Worm (Caenorhabditis elegans) whole organism, L4 larva: ENCODE results near the gene C05D12.2.

ENCODE experiments used
- F10B5.3 ChIP-seq: sonication (generic microtip); optimal IDR thresholded peaks from 2 replicates; lab custom pipeline; 2016; ENCODE audit warnings: mild to moderate bottlenecking, missing genetic modification characterization, missing compliant biosample characterization
- F44E2.7 ChIP-seq: fragments of 200-800 bp; sonication (Bioruptor generic); IDR thresholded peaks from 2 replicates; pipeline ENCODE4 v2.1.2; 2022; ENCODE audit warnings: missing genetic modification characterization, missing compliant biosample characterization
- Y105C5A.15 ChIP-seq: fragments of 200-800 bp; sonication (Bioruptor generic); IDR thresholded peaks from 2 replicates; pipeline ENCODE4 v1.3.6; 2022; ENCODE audit warnings: missing genetic modification characterization, missing compliant biosample characterization
- Y5F2A.4 ChIP-seq: fragments of 200-800 bp; sonication (Bioruptor generic); optimal IDR thresholded peaks from 2 replicates; lab custom pipeline; 2018; ENCODE audit warnings: mild to moderate bottlenecking, missing genetic modification characterization, missing compliant biosample characterization
- aha-1 ChIP-seq: fragments of 150-350 bp; peaks from one replicate; lab custom pipeline; 2014; ENCODE audit warnings: missing biosample characterization, missing genetic modification characterization
- attf-4 ChIP-seq: sonication (generic microtip); optimal IDR thresholded peaks from 3 replicates; lab custom pipeline; 2017; ENCODE audit warnings: missing biosample characterization, missing genetic modification characterization
- ceh-28 ChIP-seq: fragments of 150-350 bp; optimal IDR thresholded peaks from 2 replicates; lab custom pipeline; 2014; ENCODE audit warnings: missing biosample characterization, missing genetic modification reagents, missing genetic modification characterization
- ceh-32 ChIP-seq: sonication (generic microtip); optimal IDR thresholded peaks from 2 replicates; lab custom pipeline; 2016; ENCODE audit warnings: mild to moderate bottlenecking, missing genetic modification characterization, missing compliant biosample characterization; ENCODE audit not compliant: poor library complexity
- ces-1 ChIP-seq: fragments of 150-350 bp; sonication (generic microtip); optimal IDR thresholded peaks from 4 replicates; lab custom pipeline; 2014; ENCODE audit warnings: missing biosample characterization, missing genetic modification reagents, missing genetic modification characterization
- cey-2 ChIP-seq: sonication (generic microtip); optimal IDR thresholded peaks from 3 replicates; lab custom pipeline; 2017; ENCODE audit warnings: missing genetic modification characterization, mild to moderate bottlenecking, missing compliant biosample characterization, antibody characterized with exemption, borderline replicate concordance; ENCODE audit not compliant: insufficient read depth
- ctbp-1 ChIP-seq: fragments of 200-800 bp; sonication (Bioruptor generic); IDR thresholded peaks from 2 replicates; pipeline ENCODE4 v1.3.6; 2022; ENCODE audit warnings: missing genetic modification reagents, missing genetic modification characterization, missing compliant biosample characterization
- daf-19 ChIP-seq: fragments of 200-800 bp; sonication (Bioruptor generic); conservative IDR thresholded peaks from 2 replicates; pipeline ENCODE4 v1.3.6; 2022; ENCODE audit warnings: missing genetic modification characterization, missing compliant biosample characterization
- dmd-6 ChIP-seq: fragments of 200-800 bp; sonication (Bioruptor generic); IDR thresholded peaks from 2 replicates; pipeline ENCODE4 v1.3.6; 2022; ENCODE audit warnings: missing genetic modification reagents, missing genetic modification characterization, missing compliant biosample characterization
- dve-1 ChIP-seq: sonication (generic microtip); optimal IDR thresholded peaks from 2 replicates; lab custom pipeline; 2017; ENCODE audit warnings: antibody characterized with exemption, mild to moderate bottlenecking, missing genetic modification characterization, missing compliant biosample characterization; ENCODE audit not compliant: insufficient read depth
- egl-43 ChIP-seq: fragments of 200-800 bp; sonication (Bioruptor generic); IDR thresholded peaks from 2 replicates; pipeline ENCODE4 v1.3.6; 2022; ENCODE audit warnings: missing genetic modification reagents, missing genetic modification characterization, missing compliant biosample characterization
- fos-1 ChIP-seq: fragments of 150-350 bp; optimal IDR thresholded peaks from 2 replicates; lab custom pipeline; 2014; ENCODE audit warnings: missing biosample characterization, missing genetic modification characterization
- hif-1 ChIP-seq, 2 experiments: sonication (generic microtip); optimal IDR thresholded peaks; 2 replicates each; lab custom pipeline; 2016 to 2017; ENCODE audit warnings: missing compliant biosample characterization in 2 of 2, missing genetic modification characterization in 2 of 2, missing genetic modification reagents in 2 of 2, missing genotype in 2 of 2, mild to moderate bottlenecking in 1 of 2
- hlh-11 ChIP-seq: fragments of 200-800 bp; sonication (Bioruptor generic); optimal IDR thresholded peaks from 2 replicates; lab custom pipeline; 2018; ENCODE audit warnings: mild to moderate bottlenecking, missing genetic modification characterization, missing compliant biosample characterization
- hlh-30 ChIP-seq: sonication (generic microtip); optimal IDR thresholded peaks from 2 replicates; lab custom pipeline; 2017; ENCODE audit warnings: antibody characterized with exemption, mild to moderate bottlenecking, missing genetic modification characterization, missing compliant biosample characterization; ENCODE audit not compliant: insufficient read depth
- lin-1 ChIP-seq: fragments of 200-800 bp; sonication (Bioruptor generic); IDR thresholded peaks from 2 replicates; pipeline ENCODE4 v1.3.6; 2022; ENCODE audit warnings: missing genetic modification reagents, missing genetic modification characterization, missing compliant biosample characterization
- lin-38 ChIP-seq: fragments of 200-800 bp; sonication (Bioruptor generic); IDR thresholded peaks from 2 replicates; pipeline ENCODE4 v1.3.6; 2022; ENCODE audit warnings: missing genetic modification reagents, missing genetic modification characterization, missing compliant biosample characterization
- madf-5 ChIP-seq, 2 experiments: fragments of 200-800 bp; sonication (Bioruptor generic); IDR thresholded peaks; 2 replicates each; pipeline ENCODE4 v1.3.6; 2022; ENCODE audit warnings: missing compliant biosample characterization in 2 of 2, missing genetic modification characterization in 2 of 2
- mdt-29 ChIP-seq: fragments of 200-800 bp; sonication (Bioruptor generic); IDR thresholded peaks from 2 replicates; pipeline ENCODE4 v1.3.6; 2022; ENCODE audit warnings: missing genetic modification reagents, missing genetic modification characterization, missing compliant biosample characterization
- mep-1 ChIP-seq: fragments of 150-350 bp; sonication (generic microtip); optimal IDR thresholded peaks from 3 replicates; lab custom pipeline; 2014; ENCODE audit warnings: missing biosample characterization, missing genetic modification characterization
- mxl-3 ChIP-seq: fragments of 200-800 bp; sonication (Bioruptor generic); optimal IDR thresholded peaks from 2 replicates; lab custom pipeline; 2018; ENCODE audit warnings: mild to moderate bottlenecking, missing genetic modification characterization, missing compliant biosample characterization
- nhr-10 ChIP-seq: fragments of 150-350 bp; optimal IDR thresholded peaks from 2 replicates; lab custom pipeline; 2014; ENCODE audit warnings: missing biosample characterization, missing genetic modification characterization
- nhr-11 ChIP-seq: fragments of 150-350 bp; optimal IDR thresholded peaks from 2 replicates; lab custom pipeline; 2014; ENCODE audit warnings: missing biosample characterization, missing genetic modification characterization
- nhr-28 ChIP-seq: fragments of 150-350 bp; optimal IDR thresholded peaks from 2 replicates; lab custom pipeline; 2014; ENCODE audit warnings: missing biosample characterization, missing genetic modification characterization
- nhr-77 ChIP-seq: fragments of 150-350 bp; optimal IDR thresholded peaks from 2 replicates; lab custom pipeline; 2014; ENCODE audit warnings: missing biosample characterization, missing genetic modification characterization
- pha-4 ChIP-seq, 2 experiments: fragments of 150-350 bp in 1 of 2; fragments of 200-800 bp in 1 of 2; sonication (Bioruptor generic) in 1 of 2; IDR thresholded peaks in 1 of 2; optimal IDR thresholded peaks in 1 of 2; 2 replicates each; pipeline versions ENCODE4 v1.3.6 to Lab custom; 2014 to 2022; ENCODE audit warnings: missing genetic modification characterization in 2 of 2, missing genetic modification reagents in 2 of 2, missing biosample characterization in 1 of 2, missing compliant biosample characterization in 1 of 2
- pqm-1 ChIP-seq: sonication (generic microtip); optimal IDR thresholded peaks from 2 replicates; lab custom pipeline; 2017; ENCODE audit warnings: missing biosample characterization, missing genetic modification characterization
- saeg-2 ChIP-seq: fragments of 200-800 bp; sonication (Bioruptor generic); IDR thresholded peaks from 2 replicates; pipeline ENCODE4 v1.3.6; 2022; ENCODE audit warnings: missing genetic modification reagents, missing genetic modification characterization, missing compliant biosample characterization
- set-16 ChIP-seq: fragments of 200-800 bp; sonication (Bioruptor generic); IDR thresholded peaks from 2 replicates; pipeline ENCODE4 v1.3.6; 2022; ENCODE audit warnings: missing genetic modification reagents, missing genetic modification characterization, missing compliant biosample characterization
- snpc-1.2 ChIP-seq: fragments of 200-800 bp; sonication (Bioruptor generic); IDR thresholded peaks from 2 replicates; pipeline ENCODE4 v1.3.6; 2022; ENCODE audit warnings: missing genetic modification reagents, missing genetic modification characterization, missing compliant biosample characterization
- snpc-4 ChIP-seq: fragments of 150-350 bp; optimal IDR thresholded peaks from 2 replicates; lab custom pipeline; 2014; ENCODE audit warnings: missing biosample characterization, missing genetic modification characterization
- tag-97 ChIP-seq: fragments of 200-800 bp; sonication (Bioruptor generic); IDR thresholded peaks from 2 replicates; pipeline ENCODE4 v1.3.6; 2022; ENCODE audit warnings: missing genetic modification characterization, missing compliant biosample characterization
- tra-1 ChIP-seq: fragments of 200-800 bp; sonication (Bioruptor generic); IDR thresholded peaks from 2 replicates; pipeline ENCODE4 v1.3.6; 2022; ENCODE audit warnings: missing genetic modification reagents, missing genetic modification characterization, missing compliant biosample characterization
- unc-39 ChIP-seq: sonication (generic microtip); optimal IDR thresholded peaks from 2 replicates; lab custom pipeline; 2017; ENCODE audit warnings: missing biosample characterization, missing genetic modification characterization
- unc-62 ChIP-seq, 3 experiments: fragments of 150-350 bp in 1 of 3; sonication (generic microtip); optimal IDR thresholded peaks in 2 of 3; peaks in 1 of 3; 1 replicate in 1 of 3; 2 replicates in 2 of 3; lab custom pipeline; 2014 to 2017; ENCODE audit warnings: missing biosample characterization in 3 of 3, missing genetic modification characterization in 3 of 3, missing genetic modification reagents in 3 of 3, missing genotype in 1 of 3
- zfp-2 ChIP-seq: sonication (generic microtip); optimal IDR thresholded peaks from 2 replicates; lab custom pipeline; 2016; ENCODE audit warnings: mild to moderate bottlenecking, missing genetic modification characterization, missing compliant biosample characterization
- ztf-11 ChIP-seq: fragments of 150-350 bp; optimal IDR thresholded peaks from 2 replicates; lab custom pipeline; 2014; ENCODE audit warnings: missing biosample characterization, missing genetic modification characterization

C05D12.2 gene

ce11 chrII:11448753-11449152, 30.7 kb downstream of the C05D12.2 start, which contains the start of gene W02B12.1:
TSS of gene W02B12.1 (plus strand) at chrII:11449021.
- TF ChIP-seq unc-39, result no peak
- no peak for TF ChIP-seq F44E2.7 (GFP tag; lab: Robert Waterston, UW)
- peak; percentile 6 for TF ChIP-seq mxl-3
- TF ChIP-seq dmd-6 (GFP tag; lab: Robert Waterston, UW), result peak; percentile 30; the same call in 1 of the 2 replicates
- TF ChIP-seq ceh-28 (tag; lab: Kevin White, UChicago), result no peak
- peak; percentile 41 for TF ChIP-seq dve-1 (tag; lab: Kevin White, UChicago)
- TF ChIP-seq ztf-11 (tag; lab: Kevin White, UChicago), result no peak
- no peak for TF ChIP-seq tra-1 (GFP tag; lab: Robert Waterston, UW)
- no peak for TF ChIP-seq mdt-29 (GFP tag; lab: Robert Waterston, UW)
- TF ChIP-seq cey-2 (tag; lab: Kevin White, UChicago), result no peak
- TF ChIP-seq egl-43 (GFP tag; lab: Robert Waterston, UW), result no peak
- TF ChIP-seq nhr-11, result no peak
- TF ChIP-seq ces-1 (GFP tag; lab: Kevin White, UChicago), result no peak
- TF ChIP-seq fos-1 (tag; lab: Kevin White, UChicago), result no peak
- TF ChIP-seq daf-19 (GFP tag; lab: Robert Waterston, UW), result no peak
- TF ChIP-seq pha-4 (GFP tag; IDR thresholded peaks at IDR 0.05; lab: Robert Waterston, UW), result no peak
- no peak for TF ChIP-seq pha-4 (tag; optimal IDR thresholded peaks at IDR 0.05; lab: Kevin White, UChicago)
- no peak for TF ChIP-seq Y105C5A.15
- no peak for TF ChIP-seq mep-1 (tag; lab: Kevin White, UChicago)
- TF ChIP-seq Y5F2A.4 (GFP tag; lab: Kevin White, UChicago), result no peak
- TF ChIP-seq F10B5.3, result no peak
- TF ChIP-seq pqm-1 (tag; lab: Kevin White, UChicago), result peak; percentile 78
- peak; percentile 40 for TF ChIP-seq hlh-11
- TF ChIP-seq hlh-30 (tag; lab: Kevin White, UChicago), result no peak
- no peak for TF ChIP-seq madf-5 (GFP tag; IDR thresholded peaks at IDR 0.05; lab: Robert Waterston, UW)
- no peak for TF ChIP-seq snpc-4 (tag; lab: Kevin White, UChicago)
- TF ChIP-seq aha-1, result peak; percentile 70
- TF ChIP-seq nhr-28 (tag; lab: Kevin White, UChicago), result peak; percentile 38
- TF ChIP-seq lin-38 (GFP tag; lab: Robert Waterston, UW), result no peak
- no peak for TF ChIP-seq lin-1 (GFP tag; lab: Robert Waterston, UW)
- no peak for TF ChIP-seq ceh-32 (tag; lab: Kevin White, UChicago)
- TF ChIP-seq nhr-77 (tag; lab: Kevin White, UChicago), result no peak

- TF ChIP-seq nhr-10 (tag; lab: Kevin White, UChicago), result no peak
- TF ChIP-seq saeg-2 (GFP tag; lab: Robert Waterston, UW), result no peak
- peak in 1 of 2 experiments; percentile 94 for TF ChIP-seq unc-62 (GFP tag; optimal IDR thresholded peaks at IDR 0.05 in 1 of 2; lab: Kevin White, UChicago)
- no peak for TF ChIP-seq unc-62 (tag; optimal IDR thresholded peaks at IDR 0.05; lab: Kevin White, UChicago)
- TF ChIP-seq aha-1, result peak; percentile 4
- no peak for TF ChIP-seq ctbp-1 (GFP tag; lab: Robert Waterston, UW)
Measured at ce11 chrII:11450882-11451281, 32.8 kb downstream of the C05D12.2 start.

DNA sequence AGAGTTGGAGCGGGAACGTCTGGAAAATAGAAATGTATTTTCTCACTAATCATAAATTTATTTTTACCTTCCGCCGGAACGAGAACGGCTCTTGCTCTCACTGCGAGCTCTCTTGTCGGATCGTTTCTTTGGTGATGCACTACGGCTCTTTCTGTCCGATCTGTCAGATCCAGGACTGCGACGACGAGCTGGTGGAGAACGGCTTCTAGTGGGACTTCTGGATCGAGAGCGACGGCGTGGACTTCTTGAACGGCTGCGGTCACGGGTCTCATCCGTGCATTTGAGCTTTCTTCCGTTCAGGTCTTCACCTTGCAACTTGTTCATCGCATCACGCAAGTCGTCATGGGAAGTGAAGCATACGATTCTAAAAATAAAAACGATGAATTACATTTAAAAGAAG, 33.6 kb downstream of the C05D12.2 start:
- TF ChIP-seq daf-19 (GFP tag; lab: Robert Waterston, UW) (no peak), nhr-10 (tag; lab: Kevin White, UChicago) (no peak), zfp-2 (tag; lab: Kevin White, UChicago) (no peak), mep-1 (tag; lab: Kevin White, UChicago) (no peak), Y5F2A.4 (GFP tag; lab: Kevin White, UChicago) (no peak), snpc-1.2 (no peak), attf-4 (no peak), hif-1 (tag; optimal IDR thresholded peaks at IDR 0.05; lab: Kevin White, UChicago) (no peak), set-16 (peak; percentile 74), tag-97 (GFP tag; lab: Robert Waterston, UW) (no peak), egl-43 (GFP tag; lab: Robert Waterston, UW) (0 out of 2 replicates have a peak, but pooled peaks have one; percentile 43)
